Worm (Caenorhabditis elegans): Measurements from ENCODE around the gene dpy-7.

Gene dpy-7

ce11 chrX:7495491-7495890 lies 42.1 kb downstream of the dpy-7 start, which contains the start of gene try-14:
Gene try-14 (minus strand): TSS chrX:7495591.
- TF ChIP-seq skn-1 (tag; optimal IDR thresholded peaks at IDR 0.05) (no peak), blmp-1 (tag; optimal IDR thresholded peaks at IDR 0.05; ENCODE audit: insufficient read depth) (no peak), nhr-6 (tag; optimal IDR thresholded peaks at IDR 0.05) (no peak), sma-9 (GFP tag; optimal IDR thresholded peaks at IDR 0.05) (no peak), sma-9 (tag; optimal IDR thresholded peaks at IDR 0.05) (no peak), unc-62 (GFP tag; optimal IDR thresholded peaks at IDR 0.05) (no peak), ztf-4 (tag; optimal IDR thresholded peaks at IDR 0.05) (no peak), alr-1 (tag; optimal IDR thresholded peaks at IDR 0.05) (no peak), snpc-4 (tag; optimal IDR thresholded peaks at IDR 0.05) (no peak), C34F6.9 (tag; optimal IDR thresholded peaks at IDR 0.05) (no peak), nhr-21 (tag; optimal IDR thresholded peaks at IDR 0.05) (no peak), elt-1 (tag; optimal IDR thresholded peaks at IDR 0.05) (no peak), nhr-77 (tag; optimal IDR thresholded peaks at IDR 0.05) (no peak)

- TF ChIP-seq unc-55 (GFP tag; optimal IDR thresholded peaks at IDR 0.05) (no peak), ama-1 (optimal IDR thresholded peaks at IDR 0.05) (no peak), ztf-4 (tag; optimal IDR thresholded peaks at IDR 0.05) (no peak), lin-39 (tag; optimal IDR thresholded peaks at IDR 0.05) (no peak), nhr-10 (tag; optimal IDR thresholded peaks at IDR 0.05) (no peak), unc-62 (GFP tag; optimal IDR thresholded peaks at IDR 0.05) (no peak), nhr-237 (tag; optimal IDR thresholded peaks at IDR 0.05) (no peak), mbf-1 (tag; optimal IDR thresholded peaks at IDR 0.05) (no peak), elt-1 (tag; optimal IDR thresholded peaks at IDR 0.05) (no peak)
Measured at ce11 chrX:7493020-7493419, 44.6 kb downstream of the dpy-7 start, which contains the start of gene F48E3.2. Gene F48E3.2 (minus strand): TSS chrX:7493120.

- TF ChIP-seq dmd-4 (tag; optimal IDR thresholded peaks at IDR 0.05): no peak
- no peak for TF ChIP-seq ZK546.5 (tag; optimal IDR thresholded peaks at IDR 0.05)
- no peak for TF ChIP-seq peb-1 (tag; optimal IDR thresholded peaks at IDR 0.05)
- no peak for TF ChIP-seq ztf-4 (tag; optimal IDR thresholded peaks at IDR 0.05)
- no peak for TF ChIP-seq mdl-1 (tag; optimal IDR thresholded peaks at IDR 0.05)
- TF ChIP-seq lin-11 (tag; optimal IDR thresholded peaks at IDR 0.05): no peak
- TF ChIP-seq nhr-23 (tag; optimal IDR thresholded peaks at IDR 0.05): no peak
- no peak for TF ChIP-seq sem-4 (tag; optimal IDR thresholded peaks at IDR 0.05)
- TF ChIP-seq egl-27 (tag; optimal IDR thresholded peaks at IDR 0.05): no peak
- TF ChIP-seq C34F6.9 (tag; optimal IDR thresholded peaks at IDR 0.05): no peak
- TF ChIP-seq F13H6.1 (tag; optimal IDR thresholded peaks at IDR 0.05): no peak
- TF ChIP-seq blmp-1 (tag; optimal IDR thresholded peaks at IDR 0.05; ENCODE audit: insufficient read depth): no peak
- TF ChIP-seq sma-3 (GFP tag; optimal IDR thresholded peaks at IDR 0.05): no peak
Measured at ce11 chrX:7491521-7491920, 46.1 kb downstream of the dpy-7 start.

All from whole organism, L2 larva.